Worm (Caenorhabditis elegans) whole organism, early embryonic: Measurements from ENCODE around the gene natc-1.

Experiments used
- B0310.2 ChIP-seq: sonication (generic microtip); optimal IDR thresholded peaks from 2 replicates; lab custom pipeline; 2016; ENCODE audit warnings: mild to moderate bottlenecking, missing genetic modification characterization, missing compliant biosample characterization
- F13C5.2 ChIP-seq: sonication (generic microtip); optimal IDR thresholded peaks from 2 replicates; lab custom pipeline; 2017; ENCODE audit warnings: mild to moderate bottlenecking, missing genetic modification characterization, inconsistent platforms, missing compliant biosample characterization
- aly-1 ChIP-seq: sonication (generic microtip); optimal IDR thresholded peaks from 2 replicates; lab custom pipeline; 2016; ENCODE audit warnings: missing genetic modification characterization, missing compliant biosample characterization
- ama-1 ChIP-seq: fragments of 150-350 bp; optimal IDR thresholded peaks from 2 replicates; lab custom pipeline; 2014
- ceh-13 ChIP-seq: fragments of 200-800 bp; sonication (Bioruptor generic); optimal IDR thresholded peaks from 2 replicates; lab custom pipeline; 2018; ENCODE audit warnings: mild to moderate bottlenecking, missing genetic modification characterization, missing compliant biosample characterization
- ceh-36 ChIP-seq: sonication (generic microtip); optimal IDR thresholded peaks from 2 replicates; lab custom pipeline; 2016; ENCODE audit warnings: missing genetic modification characterization, inconsistent platforms, missing compliant biosample characterization
- ets-7 ChIP-seq: sonication (generic microtip); optimal IDR thresholded peaks from 2 replicates; lab custom pipeline; 2016; ENCODE audit warnings: missing genotype, missing genetic modification characterization, missing compliant biosample characterization
- flt-1 ChIP-seq: fragments of 200-800 bp; sonication (Bioruptor generic); IDR thresholded peaks from 2 replicates; pipeline ENCODE4 v1.3.6; 2022; ENCODE audit warnings: missing genetic modification characterization, missing compliant biosample characterization
- hmbx-1 ChIP-seq: sonication (generic microtip); optimal IDR thresholded peaks from 2 replicates; lab custom pipeline; 2016; ENCODE audit warnings: mild to moderate bottlenecking, missing genetic modification characterization, missing compliant biosample characterization
- hmg-4 ChIP-seq: fragments of 200-800 bp; sonication (Bioruptor generic); optimal IDR thresholded peaks from 2 replicates; lab custom pipeline; 2018; ENCODE audit warnings: mild to moderate bottlenecking, missing genetic modification characterization, missing compliant biosample characterization
- hnd-1 ChIP-seq: sonication (generic microtip); optimal IDR thresholded peaks from 2 replicates; lab custom pipeline; 2016; ENCODE audit warnings: missing genetic modification characterization, missing compliant biosample characterization
- pes-1 ChIP-seq: fragments of 200-800 bp; sonication (Bioruptor generic); IDR thresholded peaks from 2 replicates; pipeline ENCODE4 v1.3.6; 2022; ENCODE audit warnings: missing genetic modification reagents, missing genetic modification characterization, missing compliant biosample characterization
- scrt-1 ChIP-seq: fragments of 200-800 bp; sonication (Bioruptor generic); IDR thresholded peaks from 2 replicates; pipeline ENCODE4 v1.3.6; 2022; ENCODE audit warnings: missing genetic modification characterization, missing compliant biosample characterization
- sea-1 ChIP-seq: fragments of 200-800 bp; sonication (Bioruptor generic); conservative IDR thresholded peaks from 2 replicates; pipeline ENCODE4 v1.3.6; 2022; ENCODE audit warnings: missing genetic modification characterization, missing compliant biosample characterization
- tbx-11 ChIP-seq: fragments of 200-800 bp; sonication (Bioruptor generic); IDR thresholded peaks from 2 replicates; pipeline ENCODE4 v1.3.6; 2022; ENCODE audit warnings: missing genetic modification characterization, missing compliant biosample characterization
- tbx-37 ChIP-seq: fragments of 200-800 bp; sonication (Bioruptor generic); conservative IDR thresholded peaks from 2 replicates; pipeline ENCODE4 v1.3.6; 2022; ENCODE audit warnings: missing genetic modification reagents, missing genetic modification characterization, missing compliant biosample characterization
- tra-4 ChIP-seq: sonication (generic microtip); optimal IDR thresholded peaks from 2 replicates; lab custom pipeline; 2017; ENCODE audit warnings: missing genetic modification characterization, missing compliant biosample characterization

Gene natc-1

DNA sequence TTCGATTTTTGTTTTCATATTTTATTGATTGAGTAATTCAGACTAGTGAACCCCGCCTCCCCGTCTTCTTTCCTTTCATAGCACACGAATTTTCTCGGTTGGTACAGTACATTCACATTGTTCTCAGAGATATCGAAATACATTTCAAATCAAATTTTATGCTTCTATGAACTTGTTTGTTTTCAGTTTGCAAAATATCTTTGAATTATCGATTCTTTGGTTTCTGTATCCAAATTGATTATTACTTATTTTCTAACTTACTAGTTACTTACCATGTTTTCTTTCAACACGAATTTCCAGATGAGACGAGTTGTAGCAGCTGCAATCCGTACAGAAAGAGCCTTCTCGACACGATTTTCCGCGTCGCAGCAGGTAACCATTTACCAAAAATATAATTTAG is 3.2 kb downstream of the natc-1 start, which contains the start of gene mrps-2:
TSS of gene mrps-2 (plus strand) at position 301 of the 400 bp plus-strand sequence.
- no peak for TF ChIP-seq ets-7 (tag; lab: Kevin White, UChicago)
- no peak for TF ChIP-seq ceh-13
- no peak for TF ChIP-seq sea-1 (GFP tag; lab: Robert Waterston, UW)
- TF ChIP-seq pes-1, result no peak
- TF ChIP-seq ama-1, result no peak
- TF ChIP-seq tbx-37 (GFP tag; lab: Robert Waterston, UW), result no peak
- no peak for TF ChIP-seq tbx-11 (GFP tag; lab: Robert Waterston, UW)
- no peak for TF ChIP-seq F13C5.2 (tag; lab: Kevin White, UChicago)
- TF ChIP-seq flt-1 (GFP tag; lab: Robert Waterston, UW), result no peak
- no peak for TF ChIP-seq scrt-1 (GFP tag; lab: Robert Waterston, UW)
- TF ChIP-seq hmg-4, result no peak
- no peak for TF ChIP-seq aly-1 (tag; lab: Kevin White, UChicago)
- no peak for TF ChIP-seq hnd-1 (tag; lab: Kevin White, UChicago)
- TF ChIP-seq hmbx-1 (tag; lab: Kevin White, UChicago), result no peak

DNA sequence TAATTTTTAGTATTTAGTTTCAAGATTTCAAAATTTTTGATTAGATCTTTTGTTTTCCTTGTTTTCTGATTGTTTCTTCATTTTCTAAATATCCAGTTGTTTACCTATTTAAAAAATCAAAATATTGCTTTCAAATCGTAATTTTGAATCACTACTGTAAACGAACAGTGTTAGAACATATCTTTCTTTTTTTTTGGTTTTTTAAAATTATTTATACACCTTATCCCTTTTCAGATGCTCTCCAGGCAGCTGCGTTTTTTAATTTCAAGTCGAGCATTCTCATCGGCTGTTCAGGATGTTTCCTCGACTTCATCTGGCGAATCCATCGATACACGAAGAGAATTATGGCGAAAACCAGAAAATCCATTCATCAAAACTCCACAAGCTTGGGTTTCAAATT is 4.9 kb downstream of the natc-1 start, which contains the start of gene mrpl-4:
TSS of gene mrpl-4 (plus strand) at position 235 of the 400 bp plus-strand sequence.
- no peak for TF ChIP-seq aly-1 (tag; lab: Kevin White, UChicago)
- TF ChIP-seq B0310.2 (tag; lab: Kevin White, UChicago), result no peak
- no peak for TF ChIP-seq ama-1
- TF ChIP-seq ceh-36 (tag; lab: Kevin White, UChicago), result no peak
- no peak for TF ChIP-seq tra-4 (tag; lab: Kevin White, UChicago)

DNA sequence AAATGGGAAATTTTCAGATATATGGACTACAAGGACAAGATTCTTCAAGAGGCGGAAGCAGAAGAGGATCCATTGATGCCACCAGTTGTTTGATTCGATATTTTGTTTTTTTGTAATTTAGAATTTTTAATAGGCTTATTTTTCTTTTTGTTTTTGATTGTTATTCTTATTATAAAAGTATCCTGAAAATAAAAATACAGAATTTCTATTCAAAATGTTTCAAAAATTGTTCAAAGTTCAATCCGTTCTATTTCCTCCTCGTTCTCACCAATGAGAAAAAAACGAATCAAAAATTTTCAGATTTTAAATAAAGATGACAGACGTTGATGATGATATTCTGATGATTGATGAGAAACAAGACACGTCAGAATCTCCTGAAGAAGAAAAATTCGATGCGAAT is 6.6 kb downstream of the natc-1 start, which contains the start of gene phf-30:
TSS of gene phf-30 (plus strand) at position 301 of the 400 bp plus-strand sequence.
- no peak for TF ChIP-seq hmg-4
- TF ChIP-seq tra-4 (tag; lab: Kevin White, UChicago), result no peak
- no peak for TF ChIP-seq flt-1 (GFP tag; lab: Robert Waterston, UW)
- no peak for TF ChIP-seq tbx-37 (GFP tag; lab: Robert Waterston, UW)
- TF ChIP-seq scrt-1 (GFP tag; lab: Robert Waterston, UW), result no peak
- no peak for TF ChIP-seq pes-1
- no peak for TF ChIP-seq hnd-1 (tag; lab: Kevin White, UChicago)
- TF ChIP-seq F13C5.2 (tag; lab: Kevin White, UChicago), result no peak
- TF ChIP-seq ceh-13, result no peak
- TF ChIP-seq ceh-36 (tag; lab: Kevin White, UChicago), result no peak
- TF ChIP-seq sea-1 (GFP tag; lab: Robert Waterston, UW), result no peak
- TF ChIP-seq hmbx-1 (tag; lab: Kevin White, UChicago), result no peak
- TF ChIP-seq ets-7 (tag; lab: Kevin White, UChicago), result no peak
- no peak for TF ChIP-seq tbx-11 (GFP tag; lab: Robert Waterston, UW)
- TF ChIP-seq aly-1 (tag; lab: Kevin White, UChicago), result no peak

DNA sequence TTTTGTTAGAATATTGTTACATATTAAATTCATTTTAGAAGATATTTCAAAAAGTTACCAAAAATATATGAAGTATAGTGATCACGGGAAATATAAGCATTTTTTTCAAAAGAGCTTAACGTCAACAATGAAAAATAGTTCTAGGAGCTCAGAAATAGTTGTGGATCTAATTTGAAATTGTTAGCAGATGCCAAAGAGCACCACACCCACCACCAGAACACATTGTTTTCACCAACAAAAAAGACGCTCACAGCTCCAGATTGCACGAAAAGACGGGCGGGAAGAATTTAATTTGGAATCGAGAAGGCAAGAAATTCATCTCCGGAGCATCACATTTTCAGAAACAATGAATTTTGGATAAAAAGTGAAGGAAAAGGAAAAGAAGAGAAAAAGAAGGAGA is 8.7 kb downstream of the natc-1 start, which contains the start of gene gplb-1:
TSS of gene gplb-1 (minus strand) at position 337 of the 400 bp plus-strand sequence.
- TF ChIP-seq tbx-37 (GFP tag; lab: Robert Waterston, UW), result no peak
- TF ChIP-seq tra-4 (tag; lab: Kevin White, UChicago), result no peak
- TF ChIP-seq hmg-4, result no peak
- no peak for TF ChIP-seq tbx-11 (GFP tag; lab: Robert Waterston, UW)
- TF ChIP-seq flt-1 (GFP tag; lab: Robert Waterston, UW), result no peak
- TF ChIP-seq sea-1 (GFP tag; lab: Robert Waterston, UW), result no peak
- TF ChIP-seq hmbx-1 (tag; lab: Kevin White, UChicago), result no peak
- no peak for TF ChIP-seq F13C5.2 (tag; lab: Kevin White, UChicago)

DNA sequence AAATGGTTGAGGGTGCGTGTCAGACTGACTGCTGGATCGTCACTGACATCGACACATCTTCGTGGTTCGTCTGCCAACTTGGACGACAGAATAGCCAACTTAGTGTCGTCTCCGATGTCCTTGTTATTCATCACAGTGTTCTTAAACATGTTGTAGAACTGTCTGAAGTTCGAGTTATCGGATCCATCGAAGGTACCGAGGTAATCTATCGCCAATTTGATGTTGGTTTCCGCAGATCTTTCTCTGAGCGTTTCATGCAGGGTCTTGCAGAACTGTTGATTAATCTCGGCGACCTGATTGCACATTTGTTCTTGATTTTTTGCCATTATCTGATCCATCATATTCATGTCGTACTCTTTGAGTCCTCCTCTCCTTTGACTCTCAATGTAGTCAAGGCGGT is 19.1 kb downstream of the natc-1 start:
- TF ChIP-seq aly-1 (tag; lab: Kevin White, UChicago) (no peak), hmg-4 (no peak), flt-1 (GFP tag; lab: Robert Waterston, UW) (no peak), ceh-36 (tag; lab: Kevin White, UChicago) (no peak), tbx-11 (GFP tag; lab: Robert Waterston, UW) (no peak), B0310.2 (tag; lab: Kevin White, UChicago) (no peak), scrt-1 (GFP tag; lab: Robert Waterston, UW) (no peak), tra-4 (tag; lab: Kevin White, UChicago) (no peak), hmbx-1 (tag; lab: Kevin White, UChicago) (no peak), ama-1 (no peak), ets-7 (tag; lab: Kevin White, UChicago) (no peak), ceh-13 (no peak), tbx-37 (GFP tag; lab: Robert Waterston, UW) (no peak), hnd-1 (tag; lab: Kevin White, UChicago) (no peak), F13C5.2 (tag; lab: Kevin White, UChicago) (no peak)

DNA sequence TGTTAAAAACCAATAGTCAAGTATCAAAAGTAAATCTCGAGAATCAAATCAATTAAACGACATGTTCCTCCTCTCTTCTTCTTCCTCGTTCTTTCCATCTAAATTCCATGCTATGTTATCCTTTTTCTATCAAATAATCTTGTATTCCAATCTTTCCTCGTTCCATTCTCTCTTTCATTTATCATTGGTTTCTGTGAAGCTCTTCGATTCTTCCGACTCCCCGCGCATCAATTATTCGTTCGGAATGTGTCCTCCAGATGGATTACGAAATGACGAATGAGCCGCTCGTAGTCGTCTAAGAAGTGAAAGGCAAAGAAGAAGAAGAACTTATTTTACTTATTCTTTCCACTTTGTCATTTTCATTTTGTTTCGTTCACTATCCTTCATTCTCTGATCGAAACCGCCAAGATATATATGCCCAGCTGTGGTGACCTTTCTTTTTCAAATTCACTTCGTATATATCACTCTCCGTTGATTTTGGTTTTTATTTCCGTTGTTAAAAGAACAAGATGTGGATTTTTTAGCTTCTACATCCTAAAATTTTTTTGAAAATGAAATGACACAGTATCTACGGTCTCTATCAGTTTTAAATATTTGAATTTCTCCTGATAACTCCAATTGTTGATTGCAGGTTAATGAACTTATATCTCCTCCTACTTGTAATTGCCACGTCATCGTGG is 32.2 kb downstream of the natc-1 start, which contains the start of gene pxn-1:
TSS of gene pxn-1 (plus strand) at position 630 of the 680 bp plus-strand sequence.
- no peak for TF ChIP-seq F13C5.2 (tag; lab: Kevin White, UChicago)
- no peak for TF ChIP-seq pes-1
- TF ChIP-seq ceh-36 (tag; lab: Kevin White, UChicago), result no peak
- TF ChIP-seq ama-1, result no peak
- TF ChIP-seq tbx-37 (GFP tag; lab: Robert Waterston, UW), result no peak
- TF ChIP-seq sea-1 (GFP tag; lab: Robert Waterston, UW), result no peak
- TF ChIP-seq aly-1 (tag; lab: Kevin White, UChicago), result no peak

DNA sequence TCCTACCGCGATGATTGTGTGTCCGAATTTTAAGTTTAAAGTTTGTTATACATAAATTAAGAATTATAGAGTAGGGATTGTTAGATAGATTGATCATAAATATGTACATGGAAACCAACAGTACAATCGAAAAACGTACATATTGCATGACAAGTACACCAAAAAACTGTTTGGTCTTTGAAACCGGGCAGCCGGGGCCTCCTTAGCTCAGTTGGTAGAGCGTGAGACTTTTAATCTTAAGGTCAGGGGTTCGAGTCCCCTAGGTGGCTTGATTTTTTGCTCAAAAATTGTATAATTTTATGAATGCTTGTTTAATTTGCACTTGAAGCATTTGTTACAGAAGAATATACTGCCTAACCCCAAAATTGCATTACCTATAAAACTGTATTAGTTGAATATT is 32.9 kb downstream of the natc-1 start:
- no peak for TF ChIP-seq hnd-1 (tag; lab: Kevin White, UChicago)
- TF ChIP-seq hmbx-1 (tag; lab: Kevin White, UChicago), result no peak
- TF ChIP-seq ets-7 (tag; lab: Kevin White, UChicago), result no peak
- no peak for TF ChIP-seq F13C5.2 (tag; lab: Kevin White, UChicago)
- no peak for TF ChIP-seq ceh-13
- TF ChIP-seq B0310.2 (tag; lab: Kevin White, UChicago), result no peak
- no peak for TF ChIP-seq flt-1 (GFP tag; lab: Robert Waterston, UW)
- no peak for TF ChIP-seq tbx-37 (GFP tag; lab: Robert Waterston, UW)
- no peak for TF ChIP-seq sea-1 (GFP tag; lab: Robert Waterston, UW)
- TF ChIP-seq ama-1, result no peak
- no peak for TF ChIP-seq pes-1
- TF ChIP-seq hmg-4, result no peak
- no peak for TF ChIP-seq ceh-36 (tag; lab: Kevin White, UChicago)
- TF ChIP-seq scrt-1 (GFP tag; lab: Robert Waterston, UW), result no peak
- no peak for TF ChIP-seq tbx-11 (GFP tag; lab: Robert Waterston, UW)
- TF ChIP-seq aly-1 (tag; lab: Kevin White, UChicago), result no peak
- TF ChIP-seq tra-4 (tag; lab: Kevin White, UChicago), result no peak
